Worm (Caenorhabditis elegans): ENCODE data around the gene tut-1.

DNA sequence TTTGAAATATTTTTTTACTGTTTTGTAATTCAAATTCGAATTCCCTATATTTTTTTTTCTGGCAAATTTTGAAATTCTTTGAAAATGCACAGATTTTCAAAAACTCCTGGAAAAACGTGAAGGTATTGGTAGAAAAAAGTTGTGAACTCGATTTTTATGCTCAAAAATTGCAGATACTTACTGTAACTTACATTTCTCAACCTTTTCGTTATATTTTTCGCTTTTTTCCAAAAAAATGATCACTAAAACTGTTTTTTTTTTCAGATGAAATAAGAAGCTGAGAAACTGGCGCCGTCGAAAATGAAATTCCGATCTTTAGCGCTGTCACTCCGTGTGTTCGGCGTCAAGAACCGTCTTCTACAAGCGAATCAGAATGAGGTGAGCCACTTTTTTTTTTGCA lies 45.4 kb downstream of the tut-1 start, which contains the start of gene T05C7.8:
- TF ChIP-seq W03F9.2 (tag; optimal IDR thresholded peaks at IDR 0.05) (no peak), him-1 (tag; optimal IDR thresholded peaks at IDR 0.05) (no peak)
